Worm (Caenorhabditis elegans) whole organism, mixed stage, embryonic: ENCODE data around the gene ZK353.10.
"Not testable (repeated sequence)": the region's sequence is repeated elsewhere in the genome, so short reads cannot be mapped to it uniquely, and the experiment has no call there.

ENCODE experiments used
- ces-1 ChIP-seq: fragments of 150-350 bp; optimal IDR thresholded peaks from 2 replicates; lab custom pipeline; 2014; ENCODE audit warnings: missing biosample characterization, missing genetic modification reagents, missing genetic modification characterization
- ham-2 ChIP-seq: fragments of 200-800 bp; sonication (Bioruptor generic); optimal IDR thresholded peaks from 2 replicates; lab custom pipeline; 2018; ENCODE audit warnings: mild to moderate bottlenecking, missing genetic modification characterization, missing compliant biosample characterization
- unc-120 ChIP-seq: sonication (generic microtip); optimal IDR thresholded peaks from 2 replicates; lab custom pipeline; 2017; ENCODE audit warnings: missing genetic modification characterization, missing compliant biosample characterization; ENCODE audit not compliant: poor library complexity, severe bottlenecking

The ZK353.10 gene

ce11 chrIII:8344283-8344682, 49.9 kb downstream of the ZK353.10 start, which contains the start of gene ZC262.7:
TSS of gene ZC262.7 (minus strand) at chrIII:8344336.
- TF ChIP-seq unc-120 (tag; lab: Kevin White, UChicago); ces-1 (GFP tag; lab: Kevin White, UChicago); ham-2 (GFP tag; lab: Kevin White, UChicago): not testable (repeated sequence)
